Worm (Caenorhabditis elegans) whole organism, midembryonic: ENCODE data around the gene dnj-19.

ENCODE experiments used
- cog-1 ChIP-seq: sonication (generic microtip); optimal IDR thresholded peaks from 2 replicates; lab custom pipeline; 2016; ENCODE audit warnings: missing genetic modification characterization, missing compliant biosample characterization
- flt-1 ChIP-seq: fragments of 200-800 bp; sonication (Bioruptor generic); IDR thresholded peaks from 2 replicates; pipeline ENCODE4 v1.3.6; 2022; ENCODE audit warnings: missing genetic modification characterization, missing compliant biosample characterization
- ztf-29 ChIP-seq: fragments of 200-800 bp; sonication (Bioruptor generic); IDR thresholded peaks from 2 replicates; pipeline ENCODE4 v1.3.6; 2022; ENCODE audit warnings: missing genetic modification reagents, missing genetic modification characterization, missing compliant biosample characterization

- TF ChIP-seq ztf-29 (GFP tag; lab: Robert Waterston, UW) (no peak), flt-1 (no peak), cog-1 (tag; lab: Kevin White, UChicago) (no peak)
These were observed 39.3 kb downstream of the dnj-19 start, which contains the start of gene srg-68 for ce11 chrV:5465335-5465734.
